Fruit fly (Drosophila melanogaster): ENCODE data around the gene fred.

DNA sequence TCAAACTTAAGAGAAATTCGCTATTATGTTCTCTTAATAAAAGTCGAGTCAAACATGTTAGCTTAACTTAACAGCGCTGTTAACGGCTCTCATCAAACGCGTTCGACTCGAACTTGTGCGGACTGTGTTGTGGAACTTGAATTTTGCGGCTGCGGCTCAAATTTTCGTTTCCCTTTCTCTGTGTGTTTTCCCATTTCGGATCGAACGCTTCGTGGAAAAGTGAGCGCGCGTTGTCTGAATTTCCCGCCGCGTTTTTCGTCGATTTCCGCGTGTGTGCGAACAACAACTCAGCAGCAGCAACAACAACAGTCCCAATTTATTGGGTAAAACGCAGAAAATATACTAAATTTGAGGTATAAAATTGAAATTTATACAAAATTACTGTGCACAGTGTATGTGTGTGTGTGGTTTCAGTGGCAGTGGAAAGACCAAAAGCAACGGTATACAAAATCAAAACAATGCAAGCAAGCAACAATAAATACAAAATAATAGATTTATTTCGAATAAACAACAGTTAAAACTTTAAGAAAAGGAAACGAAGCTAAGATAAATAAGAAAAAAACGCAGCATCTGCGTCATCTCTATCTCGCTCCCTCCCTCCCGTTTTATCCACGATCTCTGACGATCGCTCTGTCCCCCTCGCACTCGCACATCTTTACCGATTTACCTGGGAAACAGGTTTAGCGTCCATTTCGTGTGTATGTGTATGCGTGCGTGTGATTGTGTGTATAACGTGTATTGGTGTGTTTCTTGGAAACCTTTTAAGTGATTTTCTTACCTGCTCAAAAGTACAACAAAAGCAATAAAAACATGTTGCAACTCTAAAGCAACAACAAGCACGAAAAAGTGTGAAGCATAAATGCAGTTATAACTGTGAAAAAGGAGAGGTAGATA lies 39.9 kb upstream of the fred start, which contains the start of gene ed:
- TF ChIP-seq CG9948 (tag; optimal IDR thresholded peaks at IDR 0.05): no peak
- TF ChIP-seq CG15710 (tag; optimal IDR thresholded peaks at IDR 0.05): no peak
- peak; percentile 24 for TF ChIP-seq EcR (GFP tag; optimal IDR thresholded peaks at IDR 0.05)
